Worm (Caenorhabditis elegans): Measurements from ENCODE around the gene R05H10.1.

- TF ChIP-seq blmp-1 (tag; optimal IDR thresholded peaks at IDR 0.05) (no peak), nhr-28 (tag; optimal IDR thresholded peaks at IDR 0.05) (no peak), ceh-39 (tag; optimal IDR thresholded peaks at IDR 0.05) (no peak)
Observed at ce11 chrII:14855229-14855628, 3.6 kb downstream of the R05H10.1 start, which contains the start of gene R05H10.7.
